Fruit fly (Drosophila melanogaster) whole organism, pupa: ENCODE measurements around the gene Scox.

Experiments
- CG10348 ChIP-seq: fragments of 200-800 bp; sonication (Bioruptor generic); IDR thresholded peaks from 2 replicates; pipeline ENCODE4 v1.3.6; 2022; ENCODE audit warnings: missing biosample characterization, missing genetic modification characterization
- CG14655 ChIP-seq: fragments of 200-800 bp; sonication (Bioruptor generic); optimal IDR thresholded peaks from 3 replicates; lab custom pipeline; 2017; ENCODE audit warnings: mild to moderate bottlenecking, missing biosample characterization, missing genetic modification reagents, missing genetic modification characterization
- CG15710 ChIP-seq: fragments of 200-800 bp; sonication (Bioruptor generic); optimal IDR thresholded peaks from 2 replicates; lab custom pipeline; 2018; ENCODE audit warnings: missing biosample characterization, mild to moderate bottlenecking, missing genetic modification characterization, moderate library complexity
- CG17806 ChIP-seq: fragments of 200-800 bp; sonication (Bioruptor generic); optimal IDR thresholded peaks from 2 replicates; lab custom pipeline; 2018; ENCODE audit warnings: missing biosample characterization, mild to moderate bottlenecking, missing genetic modification characterization, moderate library complexity
- CG8301 ChIP-seq: fragments of 200-800 bp; sonication (Bioruptor generic); optimal IDR thresholded peaks from 2 replicates; lab custom pipeline; 2018; ENCODE audit warnings: missing biosample characterization, mild to moderate bottlenecking, missing genetic modification characterization
- CG9948 ChIP-seq: fragments of 200-800 bp; sonication (Bioruptor generic); optimal IDR thresholded peaks from 2 replicates; lab custom pipeline; 2018; ENCODE audit warnings: missing biosample characterization, mild to moderate bottlenecking, missing genetic modification characterization, moderate library complexity
- D1 ChIP-seq: fragments of 200-800 bp; sonication (Bioruptor generic); optimal IDR thresholded peaks from 2 replicates; lab custom pipeline; 2018; ENCODE audit warnings: missing biosample characterization, mild to moderate bottlenecking, missing genetic modification characterization, moderate library complexity
- Ets98B ChIP-seq: fragments of 200-800 bp; sonication (Bioruptor generic); IDR thresholded peaks from 2 replicates; pipeline ENCODE4 v1.3.6; 2022; ENCODE audit warnings: missing biosample characterization, missing genetic modification characterization
- rn ChIP-seq: fragments of 200-800 bp; sonication (Bioruptor generic); IDR thresholded peaks from 2 replicates; pipeline ENCODE4 v1.3.6; 2022; ENCODE audit warnings: missing biosample characterization, missing genetic modification characterization

DNA sequence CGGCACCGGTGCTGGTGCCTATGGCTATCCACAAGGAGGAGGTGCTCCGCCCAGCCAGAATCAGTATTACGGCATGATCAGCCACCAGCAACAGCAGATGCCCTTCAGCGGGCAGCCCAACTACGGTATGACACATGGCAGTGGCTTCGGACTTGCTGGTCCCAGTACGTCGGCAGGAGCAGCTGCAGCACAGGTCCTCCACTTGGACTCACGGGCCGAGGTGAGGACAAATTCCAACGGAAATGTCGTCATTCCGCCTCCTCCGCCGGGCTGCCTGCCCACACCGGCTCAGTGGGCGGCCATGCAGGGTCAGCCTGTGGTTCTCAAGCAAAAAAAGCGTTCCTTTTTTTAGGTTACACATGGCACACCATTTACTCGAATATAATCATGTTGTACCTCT lies 2.8 kb downstream of the Scox start:
- TF ChIP-seq rn (no peak), CG8301 (tag; lab: Kevin White, UChicago) (no peak), CG17806 (tag; lab: Kevin White, UChicago) (no peak), D1 (no peak), CG15710 (tag; lab: Kevin White, UChicago) (no peak), CG14655 (GFP tag; lab: Kevin White, UChicago) (no peak), Ets98B (GFP tag; lab: Robert Waterston, UW) (no peak), CG9948 (no peak), CG10348 (no peak)
